Fruit fly (Drosophila melanogaster): Measurements from ENCODE around the gene Root.

- TF ChIP-seq Pif1B (GFP tag; optimal IDR thresholded peaks at IDR 0.05) (no peak), CG4496 (GFP tag; IDR thresholded peaks at IDR 0.05) (no peak), Pif1A (GFP tag; optimal IDR thresholded peaks at IDR 0.05) (no peak), CG12605 (GFP tag; IDR thresholded peaks at IDR 0.05) (no peak)
Observed at dm6 chr3R:24121669-24122068, 8.6 kb downstream of the Root start.
